Fruit fly (Drosophila melanogaster): Measurements from ENCODE around the gene CG6661.

Gene CG6661

dm6 chr3L:14053073-14053643 is 18.6 kb downstream of the CG6661 start, which contains the start of the genes CG13484 and Frl (continued):
- TF ChIP-seq hth (optimal IDR thresholded peaks at IDR 0.05) (no peak), CG8944 (GFP tag; optimal IDR thresholded peaks at IDR 0.05) (no peak), rib (GFP tag; IDR thresholded peaks at IDR 0.05) (no peak), CG14710 (tag; optimal IDR thresholded peaks at IDR 0.05) (peak; percentile 67), Xbp1 (GFP tag; optimal IDR thresholded peaks at IDR 0.05) (peak; percentile 23), maf-S (GFP tag; optimal IDR thresholded peaks at IDR 0.05) (no peak), Tbp (GFP tag; optimal IDR thresholded peaks at IDR 0.05) (no peak), Med (GFP tag) (peak; percentile 93), BEAF-32 (GFP tag; optimal IDR thresholded peaks at IDR 0.05) (peak; percentile 55), CG17829 (tag; optimal IDR thresholded peaks at IDR 0.05) (peak; percentile 63), CG32532 (GFP tag; IDR thresholded peaks at IDR 0.05) (no peak), CG16815 (GFP tag; optimal IDR thresholded peaks at IDR 0.05) (no peak), CG14667 (GFP tag; IDR thresholded peaks at IDR 0.05) (no peak), BtbVII (GFP tag; optimal IDR thresholded peaks at IDR 0.05) (no peak), CG10654 (GFP tag; optimal IDR thresholded peaks at IDR 0.05) (no peak), CG17359 (tag; optimal IDR thresholded peaks at IDR 0.05) (no peak), CG2199 (GFP tag; IDR thresholded peaks at IDR 0.05) (no peak), Sry-β (GFP tag; optimal IDR thresholded peaks at IDR 0.05) (peak; percentile 1), CG10565 (GFP tag; optimal IDR thresholded peaks at IDR 0.05) (no peak), CG11247 (GFP tag; IDR thresholded peaks at IDR 0.05) (no peak), crp (GFP tag; optimal IDR thresholded peaks at IDR 0.05) (peak in 1 of 2 experiments; percentile 48), CG4617 (GFP tag; optimal IDR thresholded peaks at IDR 0.05; ENCODE audit: borderline replicate concordance) (peak; percentile 96), CG10267 (tag; optimal IDR thresholded peaks at IDR 0.05) (peak; percentile 60), Drgx (GFP tag; IDR thresholded peaks at IDR 0.05) (peak; percentile 25; the same call in 1 of the 2 replicates), Lim3 (GFP tag; IDR thresholded peaks at IDR 0.05) (no peak), C15 (GFP tag; IDR thresholded peaks at IDR 0.05) (no peak), HHEX (GFP tag; optimal IDR thresholded peaks at IDR 0.05) (no peak), Nf-YB (GFP tag; optimal IDR thresholded peaks at IDR 0.05) (peak; percentile 53), Optix (GFP tag; IDR thresholded peaks at IDR 0.05) (no peak), CG11093 (GFP tag; IDR thresholded peaks at IDR 0.05) (no peak), repo (GFP tag; optimal IDR thresholded peaks at IDR 0.05) (peak; percentile 41), Ada2b (GFP tag; IDR thresholded peaks at IDR 0.05) (no peak), sens-2 (GFP tag; IDR thresholded peaks at IDR 0.05) (no peak), ssp (GFP tag; IDR thresholded peaks at IDR 0.05) (peak; percentile 29; the same call in 1 of the 2 replicates), gem (tag; optimal IDR thresholded peaks at IDR 0.05) (peak; percentile 23), Hr78 (GFP tag; optimal IDR thresholded peaks at IDR 0.05) (no peak), seq (GFP tag; IDR thresholded peaks at IDR 0.05) (no peak), h (optimal IDR thresholded peaks at IDR 0.05) (no peak), ewg (GFP tag; optimal IDR thresholded peaks at IDR 0.05) (peak; percentile 68), schlank (tag; optimal IDR thresholded peaks at IDR 0.05) (no peak), Opbp (GFP tag; IDR thresholded peaks at IDR 0.05; ENCODE audit: partially characterized antibody) (peak; percentile 30; the same call in 1 of the 3 replicates), CG16863 (GFP tag; optimal IDR thresholded peaks at IDR 0.05) (no peak), CG2120 (GFP tag; optimal IDR thresholded peaks at IDR 0.05) (peak; percentile 20), Doc3 (GFP tag; IDR thresholded peaks at IDR 0.05; ENCODE audit: partially characterized antibody) (no peak), pum (GFP tag; optimal IDR thresholded peaks at IDR 0.05) (no peak), CG31441 (GFP tag; IDR thresholded peaks at IDR 0.05) (peak; percentile 90), crc (GFP tag; optimal IDR thresholded peaks at IDR 0.05) (no peak), vnd (GFP tag; IDR thresholded peaks at IDR 0.05; ENCODE audit: partially characterized antibody) (no peak), shn (GFP tag; optimal IDR thresholded peaks at IDR 0.05) (no peak), bbx (GFP tag; IDR thresholded peaks at IDR 0.05; ENCODE audit: partially characterized antibody) (peak; percentile 52), Dbx (GFP tag; IDR thresholded peaks at IDR 0.05) (peak; percentile 51; the same call in 1 of the 3 replicates)
